Fruit fly (Drosophila melanogaster): ENCODE measurements around the gene PolZ2.

Gene PolZ2

dm6 chr3R:5612372-5613113 lies 23.9 kb downstream of the PolZ2 start, which contains the start of gene Rga:
Gene Rga, minus strand, starts transcription at chr3R:5613112.
- no peak for TF ChIP-seq CG17801 (GFP tag; optimal IDR thresholded peaks at IDR 0.05; ENCODE audit: partially characterized antibody)

DNA sequence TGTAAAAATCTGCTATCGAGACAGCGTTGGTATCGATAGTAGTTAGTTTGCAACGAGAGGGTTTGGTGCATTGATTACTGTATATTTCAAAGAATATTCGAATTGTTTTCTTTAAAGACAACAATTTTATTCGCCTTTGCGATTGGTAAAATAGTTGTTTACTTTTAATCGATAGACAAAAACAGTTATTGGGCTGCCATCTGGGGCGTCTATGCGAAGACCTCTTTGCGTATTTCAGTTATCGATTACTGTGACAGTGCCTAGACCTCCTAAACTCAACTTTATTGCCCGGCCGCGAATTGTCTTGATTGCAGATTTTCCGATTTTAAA lies 24.4 kb downstream of the PolZ2 start, which contains the start of gene Atu:
TSS of gene Atu (plus strand) at position 245 of the 330 bp plus-strand sequence.
- peak; percentile 55 for TF ChIP-seq CG17801 (GFP tag; optimal IDR thresholded peaks at IDR 0.05; ENCODE audit: partially characterized antibody)

- TF ChIP-seq CG17801 (GFP tag; optimal IDR thresholded peaks at IDR 0.05; ENCODE audit: partially characterized antibody), result no peak
These were observed 26.8 kb downstream of the PolZ2 start for dm6 chr3R:5615484-5615883.

DNA sequence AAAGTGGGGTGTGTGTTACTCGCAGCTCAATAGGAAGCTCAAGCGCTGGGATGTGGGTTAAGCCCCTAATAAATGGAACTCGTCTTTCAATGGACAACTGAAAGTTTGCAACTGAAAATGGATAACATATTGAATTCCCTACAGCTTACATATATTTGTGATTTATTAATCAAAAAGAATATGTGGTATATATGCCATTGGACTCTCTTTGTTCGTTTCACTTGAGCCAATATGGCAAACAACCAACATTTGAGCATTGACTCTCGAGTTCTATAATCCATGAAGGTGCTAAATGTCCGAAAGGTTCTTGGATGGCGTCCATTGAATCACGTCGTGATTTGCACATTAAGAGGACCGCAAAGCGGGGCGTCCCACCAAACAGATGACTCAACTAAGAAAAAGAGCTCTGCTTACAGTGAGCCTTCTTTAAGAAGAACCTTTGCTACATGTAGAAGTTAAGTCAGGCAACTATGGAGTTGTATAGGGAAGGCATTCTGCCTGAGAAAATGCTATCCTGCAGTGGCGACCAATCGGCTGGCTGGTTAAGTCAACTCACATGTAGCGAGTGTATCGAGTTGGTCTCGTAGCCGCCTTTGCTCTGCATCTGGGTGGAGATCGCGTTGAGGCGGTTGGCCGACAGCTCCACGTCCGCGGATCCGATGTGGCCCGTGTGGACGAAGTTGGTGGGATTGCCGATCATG lies 29.4 kb downstream of the PolZ2 start:
- TF ChIP-seq CG17801 (GFP tag; optimal IDR thresholded peaks at IDR 0.05; ENCODE audit: partially characterized antibody), result no peak

dm6 chr3R:5620387-5620956 lies 31.8 kb downstream of the PolZ2 start:
- no peak for TF ChIP-seq CG17801 (GFP tag; optimal IDR thresholded peaks at IDR 0.05; ENCODE audit: partially characterized antibody)

- TF ChIP-seq CG17801 (GFP tag; optimal IDR thresholded peaks at IDR 0.05; ENCODE audit: partially characterized antibody), result no peak
These were observed 33.2 kb downstream of the PolZ2 start for dm6 chr3R:5621714-5622405.

dm6 chr3R:5622406-5622752 lies 33.7 kb downstream of the PolZ2 start:
- TF ChIP-seq CG17801 (GFP tag; optimal IDR thresholded peaks at IDR 0.05; ENCODE audit: partially characterized antibody), result no peak

DNA sequence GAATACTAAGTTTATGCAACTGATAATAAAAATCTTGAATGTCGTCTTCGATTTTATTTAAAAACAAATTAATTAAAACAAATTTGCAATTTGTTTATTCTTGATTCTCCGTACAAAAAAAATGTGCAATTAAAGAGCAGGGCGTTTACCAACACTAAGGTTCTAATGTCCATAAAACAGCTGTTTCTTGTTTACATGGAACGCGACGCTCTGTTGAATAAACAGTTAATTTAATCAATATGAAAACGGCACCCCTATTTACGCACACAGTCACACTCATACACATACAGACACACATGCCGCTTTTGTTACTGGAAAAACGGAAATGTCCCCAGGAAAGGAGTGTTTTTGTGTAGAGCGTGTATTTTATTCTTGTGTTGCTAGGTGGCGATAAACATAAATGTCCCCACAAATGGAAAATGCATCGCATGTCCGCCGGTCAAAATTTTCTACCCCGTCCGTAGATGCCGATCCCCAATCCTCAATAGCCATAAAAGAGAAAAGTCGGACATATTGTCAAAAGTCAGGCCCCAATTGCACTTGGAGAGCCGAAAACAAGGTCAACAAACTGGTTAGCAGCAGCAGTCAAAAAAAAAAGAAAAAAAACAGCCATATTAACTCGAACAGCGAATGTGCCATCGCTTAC lies 34.4 kb downstream of the PolZ2 start:
- peak; percentile 76 for TF ChIP-seq CG17801 (GFP tag; optimal IDR thresholded peaks at IDR 0.05; ENCODE audit: partially characterized antibody)

- peak; percentile 90 for TF ChIP-seq CG17801 (GFP tag; optimal IDR thresholded peaks at IDR 0.05; ENCODE audit: partially characterized antibody)
These were observed 35.6 kb downstream of the PolZ2 start, which contains the start of the genes Dph4, Spec2 and RpL13A for dm6 chr3R:5624115-5624878. Gene Dph4, minus strand, starts transcription at chr3R:5624125. Gene Spec2, minus strand, starts transcription at chr3R:5624125. Gene RpL13A, plus strand, starts transcription at chr3R:5624474.

DNA sequence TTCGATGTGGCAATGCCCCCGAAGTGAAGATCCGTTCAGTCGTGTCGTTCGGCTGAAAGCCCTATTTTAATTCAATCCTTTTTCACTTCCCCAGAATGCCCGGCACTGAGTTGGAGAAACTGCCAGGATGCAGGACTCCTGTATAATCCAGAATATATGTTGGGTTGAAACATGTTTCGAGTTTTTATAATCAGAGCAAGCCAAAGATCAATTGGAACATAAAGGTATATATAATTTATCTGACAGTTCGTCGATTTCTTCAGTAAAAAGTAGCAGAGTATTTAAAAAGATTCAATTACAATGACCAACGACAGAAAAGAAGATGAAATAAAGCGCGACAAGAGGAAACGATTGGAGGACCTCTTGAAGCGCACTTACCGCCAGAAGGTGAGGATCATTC lies 38.9 kb downstream of the PolZ2 start, which contains the start of gene CG31551:
TSS of gene CG31551 (plus strand) at position 301 of the 400 bp plus-strand sequence.
- no peak for TF ChIP-seq CG17801 (GFP tag; optimal IDR thresholded peaks at IDR 0.05; ENCODE audit: partially characterized antibody)

DNA sequence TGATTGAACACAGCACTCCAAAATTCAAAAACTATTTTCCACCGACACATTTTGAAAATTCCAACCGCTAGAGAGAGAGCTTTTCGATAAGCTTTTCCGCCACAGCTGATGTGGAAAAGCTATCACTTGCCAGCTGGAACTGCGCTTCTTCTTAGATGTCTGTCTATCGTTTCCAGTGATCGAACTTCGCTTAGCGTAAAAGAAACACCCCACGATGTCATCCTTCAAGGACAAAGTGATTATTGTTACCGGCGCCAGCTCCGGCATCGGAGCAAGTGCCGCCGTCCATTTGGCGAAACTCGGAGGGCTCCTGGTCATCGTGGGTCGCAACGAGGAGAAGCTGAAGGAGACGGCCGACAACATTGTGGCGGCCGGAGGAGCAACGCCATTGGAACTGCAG lies 43.5 kb downstream of the PolZ2 start, which contains the start of gene CG31549:
TSS of gene CG31549 (plus strand) at position 11 of the 400 bp plus-strand sequence.
- peak; percentile 57 for TF ChIP-seq CG17801 (GFP tag; optimal IDR thresholded peaks at IDR 0.05; ENCODE audit: partially characterized antibody)

DNA sequence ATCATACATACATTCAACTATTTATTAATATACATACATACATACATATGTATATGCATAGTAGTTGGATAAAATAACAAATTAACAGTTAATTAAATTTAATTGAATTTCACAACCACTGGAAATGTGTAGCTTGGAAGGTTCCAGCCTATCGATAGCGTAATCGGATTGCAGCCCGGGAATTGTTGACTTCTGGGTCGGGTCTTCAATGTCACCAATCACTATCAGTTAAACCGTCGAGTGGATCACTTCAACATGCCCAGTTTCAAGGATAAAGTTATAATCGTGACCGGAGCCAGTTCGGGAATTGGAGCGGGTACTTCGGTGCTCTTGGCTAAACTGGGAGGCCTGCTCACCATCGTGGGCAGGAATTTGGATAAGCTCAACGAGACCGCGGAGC lies 44.8 kb downstream of the PolZ2 start, which contains the start of gene CG12171:
TSS of gene CG12171 (plus strand) at position 191 of the 400 bp plus-strand sequence.
- peak; percentile 57 for TF ChIP-seq CG17801 (GFP tag; optimal IDR thresholded peaks at IDR 0.05; ENCODE audit: partially characterized antibody)

DNA sequence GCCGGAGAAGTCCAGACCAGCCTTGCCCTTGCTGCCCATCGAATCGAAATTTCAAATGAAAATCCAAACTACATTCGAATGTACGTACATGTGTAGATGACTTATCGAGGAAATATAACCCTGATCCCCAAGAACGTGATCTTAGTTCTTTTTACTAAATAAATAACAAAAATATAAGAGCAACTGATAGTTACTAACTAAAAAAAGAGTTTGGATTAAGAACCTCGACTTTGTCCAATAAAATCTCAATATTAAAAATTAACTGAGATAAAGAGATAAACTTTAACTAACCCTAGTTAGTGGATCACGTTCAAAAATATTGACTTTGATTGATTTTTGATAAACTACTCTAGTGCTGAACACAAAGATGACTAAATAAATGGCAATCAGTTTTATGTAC lies 46.9 kb downstream of the PolZ2 start, which contains the start of gene CG31546:
TSS of gene CG31546 (minus strand) at position 101 of the 400 bp plus-strand sequence.
- no peak for TF ChIP-seq CG17801 (GFP tag; optimal IDR thresholded peaks at IDR 0.05; ENCODE audit: partially characterized antibody)
